Worm (Caenorhabditis elegans) whole organism, midembryonic: ENCODE data around the gene F13B12.6.

ENCODE experiments used
- T22C8.4 ChIP-seq: fragments of 200-800 bp; sonication (Bioruptor generic); IDR thresholded peaks from 2 replicates; pipeline ENCODE4 v1.3.6; 2022; ENCODE audit warnings: missing genetic modification characterization, missing compliant biosample characterization
- cog-1 ChIP-seq: sonication (generic microtip); optimal IDR thresholded peaks from 2 replicates; lab custom pipeline; 2016; ENCODE audit warnings: missing genetic modification characterization, missing compliant biosample characterization
- flt-1 ChIP-seq: fragments of 200-800 bp; sonication (Bioruptor generic); IDR thresholded peaks from 2 replicates; pipeline ENCODE4 v1.3.6; 2022; ENCODE audit warnings: missing genetic modification characterization, missing compliant biosample characterization
- klf-2 ChIP-seq: fragments of 200-800 bp; sonication (Bioruptor generic); conservative IDR thresholded peaks from 2 replicates; pipeline ENCODE4 v1.3.6; 2022; ENCODE audit warnings: missing genetic modification reagents, missing genetic modification characterization, missing compliant biosample characterization
- med-1 ChIP-seq: sonication (generic microtip); optimal IDR thresholded peaks from 2 replicates; lab custom pipeline; 2017; ENCODE audit warnings: missing genetic modification characterization, mild to moderate bottlenecking, missing compliant biosample characterization, antibody characterized with exemption, missing genetic modification reagents; ENCODE audit not compliant: insufficient read depth
- ref-1 ChIP-seq: fragments of 200-800 bp; sonication (Bioruptor generic); conservative IDR thresholded peaks from 2 replicates; pipeline ENCODE4 v1.3.6; 2022; ENCODE audit warnings: missing genetic modification reagents, missing genetic modification characterization, missing compliant biosample characterization
- tab-1 ChIP-seq: fragments of 200-800 bp; sonication (Bioruptor generic); IDR thresholded peaks from 2 replicates; pipeline ENCODE4 v1.3.6; 2022; ENCODE audit warnings: missing genetic modification characterization, missing compliant biosample characterization
- ztf-23 ChIP-seq: fragments of 200-800 bp; sonication (Bioruptor generic); IDR thresholded peaks from 2 replicates; pipeline ENCODE4 v1.3.6; 2022; ENCODE audit warnings: missing genetic modification reagents, missing genetic modification characterization, missing compliant biosample characterization
- ztf-29 ChIP-seq: fragments of 200-800 bp; sonication (Bioruptor generic); IDR thresholded peaks from 2 replicates; pipeline ENCODE4 v1.3.6; 2022; ENCODE audit warnings: missing genetic modification reagents, missing genetic modification characterization, missing compliant biosample characterization

F13B12.6 gene

ce11 chrIV:10424535-10424934 is 6.9 kb upstream of the F13B12.6 start, which contains the start of gene F13B12.1:
Gene F13B12.1, minus strand, starts transcription at chrIV:10424635.
- TF ChIP-seq tab-1 (GFP tag; lab: Robert Waterston, UW): no peak
- no peak for TF ChIP-seq ref-1 (GFP tag; lab: Robert Waterston, UW)
- no peak for TF ChIP-seq klf-2 (GFP tag; lab: Robert Waterston, UW)
- TF ChIP-seq flt-1 (GFP tag; lab: Robert Waterston, UW): no peak
- TF ChIP-seq ztf-23 (GFP tag; lab: Robert Waterston, UW): no peak
- TF ChIP-seq med-1: no peak
- no peak for TF ChIP-seq ztf-29
- no peak for TF ChIP-seq T22C8.4
- no peak for TF ChIP-seq cog-1 (tag; lab: Kevin White, UChicago)

ce11 chrIV:10422230-10422629 is 4.5 kb upstream of the F13B12.6 start:
- TF ChIP-seq med-1 (no peak), ref-1 (GFP tag; lab: Robert Waterston, UW) (no peak), klf-2 (GFP tag; lab: Robert Waterston, UW) (no peak), T22C8.4 (no peak), ztf-23 (GFP tag; lab: Robert Waterston, UW) (no peak), flt-1 (GFP tag; lab: Robert Waterston, UW) (no peak)

- TF ChIP-seq klf-2 (GFP tag; lab: Robert Waterston, UW) (no peak), med-1 (no peak), ref-1 (GFP tag; lab: Robert Waterston, UW) (no peak), T22C8.4 (no peak), flt-1 (GFP tag; lab: Robert Waterston, UW) (no peak), cog-1 (tag; lab: Kevin White, UChicago) (no peak), ztf-23 (GFP tag; lab: Robert Waterston, UW) (no peak), ztf-29 (no peak), tab-1 (GFP tag; lab: Robert Waterston, UW) (no peak)
Observed at ce11 chrIV:10421256-10421655, 3.6 kb upstream of the F13B12.6 start.

ce11 chrIV:10420440-10420839 is 2.8 kb upstream of the F13B12.6 start:
- TF ChIP-seq ztf-23 (GFP tag; lab: Robert Waterston, UW) (no peak), tab-1 (GFP tag; lab: Robert Waterston, UW) (no peak), ref-1 (GFP tag; lab: Robert Waterston, UW) (no peak), klf-2 (GFP tag; lab: Robert Waterston, UW) (no peak), cog-1 (tag; lab: Kevin White, UChicago) (no peak), ztf-29 (no peak), T22C8.4 (no peak), med-1 (no peak), flt-1 (GFP tag; lab: Robert Waterston, UW) (no peak)

- TF ChIP-seq ztf-23 (GFP tag; lab: Robert Waterston, UW) (no peak), med-1 (no peak), tab-1 (GFP tag; lab: Robert Waterston, UW) (no peak), cog-1 (tag; lab: Kevin White, UChicago) (no peak), ref-1 (GFP tag; lab: Robert Waterston, UW) (no peak), flt-1 (GFP tag; lab: Robert Waterston, UW) (no peak), ztf-29 (no peak), klf-2 (GFP tag; lab: Robert Waterston, UW) (no peak), T22C8.4 (no peak)
Observed at ce11 chrIV:10419896-10420295, 2.2 kb upstream of the F13B12.6 start.

ce11 chrIV:10413828-10414227 is 3.9 kb downstream of the F13B12.6 start, which contains the start of gene R10H10.7:
Gene R10H10.7, minus strand, starts transcription at chrIV:10413928.
- TF ChIP-seq cog-1 (tag; lab: Kevin White, UChicago) (no peak), flt-1 (GFP tag; lab: Robert Waterston, UW) (no peak), ztf-23 (GFP tag; lab: Robert Waterston, UW) (no peak), klf-2 (GFP tag; lab: Robert Waterston, UW) (no peak), ref-1 (GFP tag; lab: Robert Waterston, UW) (no peak), med-1 (no peak), T22C8.4 (no peak), tab-1 (GFP tag; lab: Robert Waterston, UW) (no peak), ztf-29 (no peak)

ce11 chrIV:10409377-10409776 is 8.3 kb downstream of the F13B12.6 start, which contains the start of gene rfk-1:
Gene rfk-1, minus strand, starts transcription at chrIV:10409477.
- TF ChIP-seq ztf-23 (GFP tag; lab: Robert Waterston, UW) (no peak), T22C8.4 (no peak), ref-1 (GFP tag; lab: Robert Waterston, UW) (no peak), cog-1 (tag; lab: Kevin White, UChicago) (no peak), ztf-29 (no peak), tab-1 (GFP tag; lab: Robert Waterston, UW) (no peak), med-1 (no peak), flt-1 (GFP tag; lab: Robert Waterston, UW) (no peak), klf-2 (GFP tag; lab: Robert Waterston, UW) (no peak)

- TF ChIP-seq cog-1 (tag; lab: Kevin White, UChicago) (peak; percentile 80), ztf-29 (no peak), T22C8.4 (no peak), ztf-23 (GFP tag; lab: Robert Waterston, UW) (no peak)
Observed at ce11 chrIV:10403193-10404058, 14.3 kb downstream of the F13B12.6 start, which contains the start of gene gpa-7. Gene gpa-7, plus strand, starts transcription at chrIV:10404008.

ce11 chrIV:10398244-10398643 is 19.4 kb downstream of the F13B12.6 start:
- TF ChIP-seq klf-2 (GFP tag; lab: Robert Waterston, UW) (no peak), flt-1 (GFP tag; lab: Robert Waterston, UW) (no peak), med-1 (no peak), tab-1 (GFP tag; lab: Robert Waterston, UW) (no peak), T22C8.4 (no peak), ztf-29 (no peak), ztf-23 (GFP tag; lab: Robert Waterston, UW) (no peak), cog-1 (tag; lab: Kevin White, UChicago) (no peak), ref-1 (GFP tag; lab: Robert Waterston, UW) (no peak)
